Worm (Caenorhabditis elegans): ENCODE measurements around the gene E02C12.19.

ce11 chrV:9343629-9344624 lies 32.4 kb downstream of the E02C12.19 start, which contains the start of gene tos-1:
- TF ChIP-seq unc-62 (GFP tag; optimal IDR thresholded peaks at IDR 0.05): peak; percentile 74
- TF ChIP-seq ztf-11 (tag; optimal IDR thresholded peaks at IDR 0.05): peak; percentile 32
- no peak for TF ChIP-seq nhr-12 (tag; optimal IDR thresholded peaks at IDR 0.05)
- TF ChIP-seq ama-1 (optimal IDR thresholded peaks at IDR 0.05): peak; percentile 99
- TF ChIP-seq C34F6.9 (tag; optimal IDR thresholded peaks at IDR 0.05): peak; percentile 99
- no peak for TF ChIP-seq elt-3 (tag; optimal IDR thresholded peaks at IDR 0.05)
- peak; percentile 51 for TF ChIP-seq unc-39 (tag; optimal IDR thresholded peaks at IDR 0.05)
- peak; percentile 79 for TF ChIP-seq nhr-11 (tag; optimal IDR thresholded peaks at IDR 0.05)
- peak; percentile 88 for TF ChIP-seq nhr-77 (tag; optimal IDR thresholded peaks at IDR 0.05)
- TF ChIP-seq mdl-1 (tag; optimal IDR thresholded peaks at IDR 0.05): peak; percentile 98 to 99

Data from whole organism, L2 larva.